Fruit fly (Drosophila melanogaster): Measurements from ENCODE around the gene Dnaaf5.

Dnaaf5 gene

DNA sequence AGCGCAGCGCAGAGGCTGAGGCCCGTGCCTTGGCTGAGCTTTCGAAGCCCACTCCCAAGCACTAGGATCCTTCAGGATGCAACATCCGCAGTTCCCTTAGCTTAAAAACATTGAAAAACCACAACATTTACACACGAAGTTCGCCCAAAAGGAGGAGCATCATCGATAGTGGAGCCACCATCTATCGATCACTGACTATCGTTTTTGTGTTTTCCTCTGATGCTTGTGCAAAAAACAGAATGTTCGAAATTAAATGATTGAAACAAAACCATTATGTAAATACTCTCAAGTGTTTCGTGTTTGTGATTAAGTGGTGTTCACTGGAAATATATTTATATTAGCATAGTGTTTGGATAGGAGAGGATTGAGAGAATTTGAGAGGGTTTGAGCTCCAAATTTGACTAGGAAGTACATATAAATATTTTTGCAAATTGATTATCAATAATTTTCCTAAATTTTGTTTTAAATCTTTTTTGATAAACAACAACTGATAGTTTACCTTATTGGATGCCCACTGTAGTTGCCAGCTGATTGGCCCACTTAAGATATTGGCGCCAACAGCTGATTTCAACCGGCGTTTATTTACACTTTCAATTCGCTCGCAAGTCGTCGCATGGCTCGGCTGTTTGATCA lies 34.0 kb downstream of the Dnaaf5 start, which contains the start of gene spn-B (continued):
- TF ChIP-seq GATAe (GFP tag; conservative IDR thresholded peaks at IDR 0.05): no peak
- peak; percentile 57; the same call in 1 of the 2 replicates for TF ChIP-seq seq (GFP tag; IDR thresholded peaks at IDR 0.05)
- peak; percentile 70 for TF ChIP-seq CG10147 (GFP tag; optimal IDR thresholded peaks at IDR 0.05)
- TF ChIP-seq bowl (GFP tag; IDR thresholded peaks at IDR 0.05): 0 out of 2 replicates have a peak, but pooled peaks have one; percentile 38
- no peak for TF ChIP-seq ftz-f1 (GFP tag; optimal IDR thresholded peaks at IDR 0.05)
- TF ChIP-seq bab2 (GFP tag; optimal IDR thresholded peaks at IDR 0.05): peak; percentile 71
- peak; percentile 67 for TF ChIP-seq CG9437 (GFP tag; optimal IDR thresholded peaks at IDR 0.05)
- TF ChIP-seq CG7745 (tag; optimal IDR thresholded peaks at IDR 0.05): no peak
- 0 out of 2 replicates have a peak, but pooled peaks have one; percentile 11 for TF ChIP-seq klu (GFP tag; IDR thresholded peaks at IDR 0.05)
- TF ChIP-seq CrebB (tag; optimal IDR thresholded peaks at IDR 0.05): no peak
- TF ChIP-seq Usf (GFP tag; optimal IDR thresholded peaks at IDR 0.05): peak; percentile 25
- TF ChIP-seq Lpt (GFP tag; optimal IDR thresholded peaks at IDR 0.05): no peak
- TF ChIP-seq CG11696 (GFP tag; IDR thresholded peaks at IDR 0.05): no peak
- TF ChIP-seq CG5245 (GFP tag; optimal IDR thresholded peaks at IDR 0.05): peak; percentile 25
- no peak for TF ChIP-seq luna (GFP tag; optimal IDR thresholded peaks at IDR 0.05)
- peak; percentile 31; the same call in 1 of the 3 replicates for TF ChIP-seq CG7357 (GFP tag; IDR thresholded peaks at IDR 0.05)
- peak; percentile 50 for TF ChIP-seq croc (GFP tag; conservative IDR thresholded peaks at IDR 0.05)
- peak; percentile 23 for TF ChIP-seq CG12942 (GFP tag; optimal IDR thresholded peaks at IDR 0.05)
- TF ChIP-seq CG17802 (tag; optimal IDR thresholded peaks at IDR 0.05): peak; percentile 23
- no peak for TF ChIP-seq Dfd (GFP tag; optimal IDR thresholded peaks at IDR 0.05)
- peak; percentile 28; the same call in 1 of the 2 replicates for TF ChIP-seq ssp (GFP tag; IDR thresholded peaks at IDR 0.05)
- TF ChIP-seq Dp (GFP tag; optimal IDR thresholded peaks at IDR 0.05): peak; percentile 50
- TF ChIP-seq CG2129 (GFP tag; IDR thresholded peaks at IDR 0.05; ENCODE audit: partially characterized antibody): no peak; the same call in 1 of the 2 replicates
- TF ChIP-seq chn (GFP tag; optimal IDR thresholded peaks at IDR 0.05): peak; percentile 65
- TF ChIP-seq ind (GFP tag; optimal IDR thresholded peaks at IDR 0.05): peak; percentile 74
- TF ChIP-seq CG11560 (tag; IDR thresholded peaks at IDR 0.05): no peak
- TF ChIP-seq CG8089 (GFP tag; optimal IDR thresholded peaks at IDR 0.05): peak; percentile 1
- peak; percentile 46 for TF ChIP-seq CG10654 (GFP tag; optimal IDR thresholded peaks at IDR 0.05)
- peak; percentile 67 for TF ChIP-seq CG15011 (GFP tag; optimal IDR thresholded peaks at IDR 0.05)
- TF ChIP-seq bbx (GFP tag; IDR thresholded peaks at IDR 0.05; ENCODE audit: partially characterized antibody): peak; percentile 30; the same call in 1 of the 2 replicates
- TF ChIP-seq Sox102F (GFP tag; optimal IDR thresholded peaks at IDR 0.05): peak; percentile 84
- TF ChIP-seq wdn (GFP tag; IDR thresholded peaks at IDR 0.05): peak; percentile 68; the same call in 1 of the 2 replicates
- TF ChIP-seq Ssrp (tag; optimal IDR thresholded peaks at IDR 0.05): peak; percentile 70
- TF ChIP-seq CG18476 (GFP tag; optimal IDR thresholded peaks at IDR 0.05): peak; percentile 75
- no peak for TF ChIP-seq pita (GFP tag; optimal IDR thresholded peaks at IDR 0.05)
- peak; percentile 66 for TF ChIP-seq sisA (GFP tag; IDR thresholded peaks at IDR 0.05)
- TF ChIP-seq kay (GFP tag; optimal IDR thresholded peaks at IDR 0.05): peak; percentile 55
- peak; percentile 56; the same call in 2 of the 3 replicates for TF ChIP-seq Dbx (GFP tag; IDR thresholded peaks at IDR 0.05)
- no peak for TF ChIP-seq CG1832 (GFP tag; optimal IDR thresholded peaks at IDR 0.05)
- TF ChIP-seq Trl (optimal IDR thresholded peaks at IDR 0.05): no peak
- TF ChIP-seq Trl (GFP tag; optimal IDR thresholded peaks at IDR 0.05): peak; percentile 30
- TF ChIP-seq z (GFP tag; IDR thresholded peaks at IDR 0.05): no peak
- TF ChIP-seq CG8281 (tag; optimal IDR thresholded peaks at IDR 0.05): peak; percentile 50
- TF ChIP-seq CG17361 (GFP tag; IDR thresholded peaks at IDR 0.05): peak; percentile 81
- no peak for TF ChIP-seq cas (GFP tag; IDR thresholded peaks at IDR 0.05)
- no peak for TF ChIP-seq CHES-1-like (GFP tag; optimal IDR thresholded peaks at IDR 0.05)
- peak; percentile 56 for TF ChIP-seq CG13894 (tag; optimal IDR thresholded peaks at IDR 0.05)
- no peak for TF ChIP-seq her (GFP tag; optimal IDR thresholded peaks at IDR 0.05)
- no peak for TF ChIP-seq CG9876 (GFP tag; optimal IDR thresholded peaks at IDR 0.05)
- no peak for TF ChIP-seq hkb (optimal IDR thresholded peaks at IDR 0.05)
- peak; percentile 84 for TF ChIP-seq hkb (GFP tag; IDR thresholded peaks at IDR 0.05)
